1 worm cellular context compared by ENCODE assay signal in genomic region chrIII:670994-671393, ce11.
TF ChIP-seq lines count a peak whose summit lies in the region.

No protein-coding gene starts in this region.

TF ChIP-seq in whole organism, L1 larva, 84 proteins besides CTCF, POLR2A, EP300 and RAD21 (continued from another document):
- 0 out of 2 replicates have a peak, but pooled peaks have one; percentile 19 for TF ChIP-seq nhr-19 (GFP tag; conservative IDR thresholded peaks at IDR 0.05; lab: Robert Waterston, UW)
- TF ChIP-seq ceh-82 (tag; optimal IDR thresholded peaks at IDR 0.05; lab: Kevin White, UChicago) = peak in 2 of 3 experiments; percentile 3 to 68
- peak; percentile 73 for TF ChIP-seq swsn-7 (tag; optimal IDR thresholded peaks at IDR 0.05; lab: Kevin White, UChicago)
- TF ChIP-seq efl-1 (optimal IDR thresholded peaks at IDR 0.05; lab: Kevin White, UChicago) = peak; percentile 21 to 25
- no peak for TF ChIP-seq efl-1 (GFP tag; optimal IDR thresholded peaks at IDR 0.05 in 1 of 2; lab: Kevin White, UChicago)
- no peak for TF ChIP-seq ceh-63 (GFP tag; optimal IDR thresholded peaks at IDR 0.05; lab: Kevin White, UChicago)
- TF ChIP-seq pax-3 (tag; optimal IDR thresholded peaks at IDR 0.05; lab: Kevin White, UChicago) = peak; percentile 3
- no peak for TF ChIP-seq ceh-90 (tag; optimal IDR thresholded peaks at IDR 0.05; lab: Kevin White, UChicago)
- no peak for TF ChIP-seq C04F5.9 (tag; optimal IDR thresholded peaks at IDR 0.05; lab: Kevin White, UChicago)
- peak; percentile 94 for TF ChIP-seq lin-14 (GFP tag; optimal IDR thresholded peaks at IDR 0.05; lab: Kevin White, UChicago)
- peak; percentile 24 for TF ChIP-seq rnt-1 (tag; optimal IDR thresholded peaks at IDR 0.05; lab: Kevin White, UChicago)
- TF ChIP-seq fkh-8 (tag; optimal IDR thresholded peaks at IDR 0.05; lab: Kevin White, UChicago) = peak; percentile 88
- no peak for TF ChIP-seq aly-2 (tag; optimal IDR thresholded peaks at IDR 0.05; lab: Kevin White, UChicago)
- peak; percentile 83 for TF ChIP-seq mef-2 (tag; optimal IDR thresholded peaks at IDR 0.05; lab: Kevin White, UChicago)
- peak; percentile 16 for TF ChIP-seq ceh-8 (GFP tag; optimal IDR thresholded peaks at IDR 0.05; lab: Kevin White, UChicago)
- no peak for TF ChIP-seq aha-1 (tag; optimal IDR thresholded peaks at IDR 0.05; lab: Kevin White, UChicago)
- TF ChIP-seq efl-3 (GFP tag; optimal IDR thresholded peaks at IDR 0.05; lab: Kevin White, UChicago) = no peak
- no peak for TF ChIP-seq Y116A8C.19 (tag; optimal IDR thresholded peaks at IDR 0.05; lab: Kevin White, UChicago; ENCODE audit: borderline replicate concordance)
- no peak for TF ChIP-seq grh-1 (GFP tag; IDR thresholded peaks at IDR 0.05; lab: Robert Waterston, UW)
- peak; percentile 57 for TF ChIP-seq snu-23 (GFP tag; optimal IDR thresholded peaks at IDR 0.05; lab: Kevin White, UChicago)
- no peak for TF ChIP-seq nhr-28 (tag; optimal IDR thresholded peaks at IDR 0.05; lab: Kevin White, UChicago)
- TF ChIP-seq isw-1 (GFP tag; IDR thresholded peaks at IDR 0.05; lab: Robert Waterston, UW) = peak; percentile 62
- TF ChIP-seq fos-1 (tag; optimal IDR thresholded peaks at IDR 0.05; lab: Kevin White, UChicago) = no peak
- no peak for TF ChIP-seq ceh-88 (GFP tag; IDR thresholded peaks at IDR 0.05; lab: Robert Waterston, UW)
- no peak for TF ChIP-seq nhr-84 (tag; optimal IDR thresholded peaks at IDR 0.05; lab: Kevin White, UChicago)
- no peak for TF ChIP-seq F16B12.6 (tag; optimal IDR thresholded peaks at IDR 0.05; lab: Kevin White, UChicago)
- TF ChIP-seq lin-13 (GFP tag; optimal IDR thresholded peaks at IDR 0.05; lab: Kevin White, UChicago) = no peak
- peak; percentile 78 for TF ChIP-seq unc-86 (tag; optimal IDR thresholded peaks at IDR 0.05; lab: Kevin White, UChicago)
- TF ChIP-seq nhr-85 (tag; lab: Kevin White, UChicago) = no peak
- no peak for TF ChIP-seq mab-9 (GFP tag; IDR thresholded peaks at IDR 0.05; lab: Robert Waterston, UW)
- no peak for TF ChIP-seq jun-1 (tag; optimal IDR thresholded peaks at IDR 0.05; lab: Kevin White, UChicago)
- peak; percentile 70 for TF ChIP-seq nhr-47 (tag; optimal IDR thresholded peaks at IDR 0.05; lab: Kevin White, UChicago)
- no peak for TF ChIP-seq irx-1 (tag; optimal IDR thresholded peaks at IDR 0.05; lab: Kevin White, UChicago)
- no peak for TF ChIP-seq sup-37 (GFP tag; optimal IDR thresholded peaks at IDR 0.05; lab: Kevin White, UChicago)
- no peak for TF ChIP-seq blmp-1 (tag; optimal IDR thresholded peaks at IDR 0.05; lab: Kevin White, UChicago)
- TF ChIP-seq nhr-71 (tag; optimal IDR thresholded peaks at IDR 0.05; lab: Kevin White, UChicago) = peak; percentile 81
- peak; percentile 75 for TF ChIP-seq egl-13 (tag; optimal IDR thresholded peaks at IDR 0.05; lab: Kevin White, UChicago)
- peak; percentile 18 to 63 for TF ChIP-seq lsy-2 (tag; optimal IDR thresholded peaks at IDR 0.05; lab: Kevin White, UChicago)
- TF ChIP-seq egl-27 (tag; optimal IDR thresholded peaks at IDR 0.05; lab: Kevin White, UChicago) = no peak
- peak; percentile 29 for TF ChIP-seq mep-1 (tag; optimal IDR thresholded peaks at IDR 0.05; lab: Kevin White, UChicago)
- no peak for TF ChIP-seq sptf-1 (tag; optimal IDR thresholded peaks at IDR 0.05; lab: Kevin White, UChicago)
